Worm (Caenorhabditis elegans) whole organism, L1 larva: ENCODE measurements around the gene T03E6.8.

Source experiments
- blmp-1 ChIP-seq: fragments of 150-350 bp; optimal IDR thresholded peaks from 2 replicates; lab custom pipeline; 2014; ENCODE audit warnings: missing biosample characterization, missing genetic modification characterization
- dpl-1 ChIP-seq, 3 experiments: fragments of 150-350 bp in 2 of 3; sonication (generic microtip) in 1 of 3; optimal IDR thresholded peaks; 2 replicates each; lab custom pipeline; 2014 to 2017; ENCODE audit warnings: missing biosample characterization in 3 of 3, missing genetic modification characterization in 3 of 3, missing genetic modification reagents in 3 of 3
- fos-1 ChIP-seq: fragments of 150-350 bp; optimal IDR thresholded peaks from 2 replicates; lab custom pipeline; 2014; ENCODE audit warnings: missing biosample characterization, missing genetic modification characterization
- lin-13 ChIP-seq: fragments of 150-350 bp; optimal IDR thresholded peaks from 2 replicates; lab custom pipeline; 2014; ENCODE audit warnings: missing biosample characterization, missing genetic modification reagents, missing genetic modification characterization
- lsy-2 ChIP-seq, 2 experiments: fragments of 150-350 bp; optimal IDR thresholded peaks; 2 replicates each; lab custom pipeline; 2014; ENCODE audit warnings: missing biosample characterization in 2 of 2, missing genetic modification characterization in 2 of 2
- mdl-1 ChIP-seq, 2 experiments: fragments of 150-350 bp; optimal IDR thresholded peaks; 2 replicates each; lab custom pipeline; 2014 to 2017; ENCODE audit warnings: missing biosample characterization in 2 of 2, missing genetic modification characterization in 2 of 2, inconsistent platforms in 1 of 2
- nhr-12 ChIP-seq: sonication (generic microtip); optimal IDR thresholded peaks from 2 replicates; lab custom pipeline; 2017; ENCODE audit warnings: missing biosample characterization, missing genetic modification characterization
- nhr-237 ChIP-seq: fragments of 150-350 bp; optimal IDR thresholded peaks from 2 replicates; lab custom pipeline; 2014; ENCODE audit warnings: missing biosample characterization, missing genetic modification characterization
- pag-3 ChIP-seq: sonication (generic microtip); optimal IDR thresholded peaks from 2 replicates; lab custom pipeline; 2017; ENCODE audit warnings: missing genetic modification characterization, mild to moderate bottlenecking, missing compliant biosample characterization, antibody characterized with exemption, borderline replicate concordance; ENCODE audit not compliant: insufficient read depth
- unc-98 ChIP-seq: fragments of 200-800 bp; sonication (Bioruptor generic); IDR thresholded peaks from 2 replicates; pipeline ENCODE4 v1.3.6; 2022; ENCODE audit warnings: missing genetic modification characterization, missing compliant biosample characterization
- zag-1 ChIP-seq: fragments of 150-350 bp; optimal IDR thresholded peaks from 2 replicates; lab custom pipeline; 2014; ENCODE audit warnings: missing biosample characterization, missing genetic modification characterization

DNA sequence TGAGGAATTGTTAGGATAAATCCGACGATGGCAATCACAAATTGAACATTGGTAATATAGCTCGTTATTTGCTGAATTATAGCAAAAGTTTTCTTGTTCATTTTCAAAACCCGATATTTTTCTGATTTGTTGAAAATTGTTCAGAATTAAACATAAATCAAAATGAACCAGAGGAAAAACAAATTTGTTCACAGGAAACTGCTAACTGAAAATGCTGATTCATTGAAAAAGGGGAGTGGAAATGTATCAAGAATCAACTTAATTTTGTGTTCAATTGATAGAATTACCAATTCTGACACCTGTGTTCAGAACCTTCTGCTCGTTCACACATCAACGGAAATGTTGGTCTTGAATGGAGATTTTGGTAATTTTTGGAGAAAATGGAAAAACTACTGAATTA is 40.6 kb upstream of the T03E6.8 start, which contains the start of gene srw-77:
- no peak for TF ChIP-seq fos-1 (tag; lab: Kevin White, UChicago)
- TF ChIP-seq lsy-2 (tag; optimal IDR thresholded peaks at IDR 0.05; lab: Kevin White, UChicago): no peak
- TF ChIP-seq nhr-12 (tag; lab: Kevin White, UChicago): no peak
- no peak for TF ChIP-seq dpl-1 (GFP tag; optimal IDR thresholded peaks at IDR 0.05; lab: Kevin White, UChicago)
- TF ChIP-seq mdl-1 (tag; optimal IDR thresholded peaks at IDR 0.05; lab: Kevin White, UChicago): no peak
- no peak for TF ChIP-seq lin-13
- no peak for TF ChIP-seq pag-3
- no peak for TF ChIP-seq blmp-1 (tag; lab: Kevin White, UChicago)
- TF ChIP-seq nhr-237: no peak
- no peak for TF ChIP-seq zag-1 (tag; lab: Kevin White, UChicago)
- no peak for TF ChIP-seq unc-98 (GFP tag; lab: Robert Waterston, UW)
